Worm (Caenorhabditis elegans): ENCODE data around the gene cpr-1.

The cpr-1 gene

DNA sequence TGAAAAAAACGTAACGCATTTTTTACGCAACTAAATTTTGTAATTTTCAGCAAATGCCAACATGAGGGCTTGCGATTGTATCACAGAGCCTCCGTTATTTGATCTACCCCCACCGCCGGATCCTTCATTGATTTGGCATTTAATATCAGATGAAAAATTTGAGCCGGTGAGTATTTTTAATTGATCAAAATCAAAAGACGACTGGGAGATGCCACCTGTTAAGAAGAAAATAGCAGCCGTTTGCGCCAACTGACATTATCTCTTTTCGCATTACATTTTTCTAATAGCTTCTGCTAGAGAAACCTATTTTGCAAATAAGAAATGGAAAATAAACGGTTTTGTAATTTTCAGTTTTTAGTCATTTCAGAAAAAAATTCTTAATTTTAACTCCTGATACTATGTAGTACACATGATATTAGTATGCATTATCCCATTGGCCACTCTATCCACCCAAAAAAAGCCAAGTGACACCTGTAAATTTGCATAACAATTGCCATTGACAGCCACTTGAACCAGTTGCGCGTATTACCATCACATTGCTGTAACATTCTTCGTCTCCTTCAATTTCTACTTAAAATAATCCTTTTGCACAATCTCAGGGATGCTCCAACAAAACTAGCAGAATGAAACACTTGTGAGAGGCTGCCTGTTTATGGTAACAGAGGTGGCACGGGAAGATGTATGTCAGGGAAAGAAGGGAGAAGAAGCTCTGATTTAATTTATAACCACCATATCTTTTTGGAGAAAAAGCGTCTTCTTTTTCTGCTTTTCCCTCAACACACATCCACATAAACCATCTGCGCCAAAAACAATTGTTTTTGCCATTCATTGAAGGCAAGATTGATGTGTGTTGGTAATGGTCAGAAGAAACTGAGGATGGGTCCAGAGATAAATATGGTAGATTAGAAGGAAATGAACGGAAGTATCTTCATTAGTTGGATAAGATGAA, 16.7 kb upstream of the cpr-1 start, which contains the start of gene F58H1.5:
Gene F58H1.5 (plus strand): TSS at position 51 of the 949 bp plus-strand sequence.
- TF ChIP-seq nhr-6 (tag; optimal IDR thresholded peaks at IDR 0.05) = no peak
- TF ChIP-seq snpc-4 (tag; optimal IDR thresholded peaks at IDR 0.05) = no peak
- TF ChIP-seq mab-5 (tag; optimal IDR thresholded peaks at IDR 0.05) = peak; percentile 72
- TF ChIP-seq gmeb-1 (tag; optimal IDR thresholded peaks at IDR 0.05) = no peak
- TF ChIP-seq ZK546.5 (tag; optimal IDR thresholded peaks at IDR 0.05) = no peak

DNA sequence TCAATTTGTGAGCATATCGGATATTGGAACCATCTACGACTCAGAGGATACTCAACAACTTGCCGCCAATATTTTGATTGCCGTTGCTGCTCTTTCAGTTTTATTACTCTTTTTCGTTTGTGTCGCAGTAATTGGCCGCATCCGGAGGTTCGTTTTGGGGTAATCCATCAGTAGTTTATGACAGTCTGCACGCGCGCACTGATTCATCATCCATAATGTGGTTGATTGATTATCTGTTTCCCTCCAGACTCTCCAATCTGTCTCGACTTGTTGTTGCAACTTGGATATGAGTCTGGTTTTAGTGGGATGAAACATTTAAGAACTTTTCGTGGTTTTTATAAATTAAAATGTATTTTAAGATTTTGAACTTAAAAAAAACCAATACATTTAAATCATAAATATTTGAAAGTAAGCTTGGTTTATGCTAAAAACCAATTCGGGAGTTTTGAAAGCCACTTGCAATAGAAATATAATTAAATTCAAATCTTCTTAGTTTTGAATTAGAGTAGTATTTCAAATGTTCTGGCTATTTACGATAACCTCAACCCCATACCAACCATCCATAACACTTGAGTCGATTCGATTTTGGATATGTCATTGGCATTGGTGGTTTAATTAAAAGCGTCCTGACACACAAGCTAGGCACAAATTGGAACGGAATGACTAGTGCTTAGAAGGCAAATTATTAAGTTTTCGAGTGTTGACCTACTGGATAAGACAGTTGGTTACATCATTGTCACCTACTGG, 15.1 kb upstream of the cpr-1 start:
- TF ChIP-seq mab-5 (tag; optimal IDR thresholded peaks at IDR 0.05) (no peak), peb-1 (tag; optimal IDR thresholded peaks at IDR 0.05) (no peak), lin-39 (tag; optimal IDR thresholded peaks at IDR 0.05) (no peak), nhr-10 (tag; optimal IDR thresholded peaks at IDR 0.05) (no peak), R02D3.7 (tag; optimal IDR thresholded peaks at IDR 0.05) (no peak), dmd-4 (tag; optimal IDR thresholded peaks at IDR 0.05) (no peak), nhr-6 (tag; optimal IDR thresholded peaks at IDR 0.05) (no peak), sma-3 (GFP tag; optimal IDR thresholded peaks at IDR 0.05) (no peak), gmeb-1 (tag; optimal IDR thresholded peaks at IDR 0.05) (no peak), unc-55 (GFP tag; optimal IDR thresholded peaks at IDR 0.05) (no peak), mdl-1 (tag; optimal IDR thresholded peaks at IDR 0.05) (no peak), C34F6.9 (tag; optimal IDR thresholded peaks at IDR 0.05) (no peak)

- TF ChIP-seq peb-1 (tag; optimal IDR thresholded peaks at IDR 0.05) = no peak
- no peak for TF ChIP-seq Y55F3AM.14 (GFP tag; optimal IDR thresholded peaks at IDR 0.05)
- TF ChIP-seq elt-3 (tag; optimal IDR thresholded peaks at IDR 0.05) = no peak
- TF ChIP-seq sma-3 (GFP tag; optimal IDR thresholded peaks at IDR 0.05) = no peak
- no peak for TF ChIP-seq nhr-11 (tag; optimal IDR thresholded peaks at IDR 0.05)
- no peak for TF ChIP-seq lin-13 (GFP tag; optimal IDR thresholded peaks at IDR 0.05)
- no peak for TF ChIP-seq lsy-2 (tag; optimal IDR thresholded peaks at IDR 0.05)
- TF ChIP-seq R02D3.7 (tag; optimal IDR thresholded peaks at IDR 0.05) = no peak
- TF ChIP-seq unc-39 (tag; optimal IDR thresholded peaks at IDR 0.05) = no peak
- no peak for TF ChIP-seq lin-39 (tag; optimal IDR thresholded peaks at IDR 0.05)
- TF ChIP-seq mab-5 (tag; optimal IDR thresholded peaks at IDR 0.05) = no peak
- no peak for TF ChIP-seq ceh-82 (tag; optimal IDR thresholded peaks at IDR 0.05)
- TF ChIP-seq ama-1 (optimal IDR thresholded peaks at IDR 0.05) = no peak
- no peak for TF ChIP-seq ztf-1 (GFP tag; conservative IDR thresholded peaks at IDR 0.05)
Measured at ce11 chrV:11960831-11961190, 14.5 kb upstream of the cpr-1 start.

DNA sequence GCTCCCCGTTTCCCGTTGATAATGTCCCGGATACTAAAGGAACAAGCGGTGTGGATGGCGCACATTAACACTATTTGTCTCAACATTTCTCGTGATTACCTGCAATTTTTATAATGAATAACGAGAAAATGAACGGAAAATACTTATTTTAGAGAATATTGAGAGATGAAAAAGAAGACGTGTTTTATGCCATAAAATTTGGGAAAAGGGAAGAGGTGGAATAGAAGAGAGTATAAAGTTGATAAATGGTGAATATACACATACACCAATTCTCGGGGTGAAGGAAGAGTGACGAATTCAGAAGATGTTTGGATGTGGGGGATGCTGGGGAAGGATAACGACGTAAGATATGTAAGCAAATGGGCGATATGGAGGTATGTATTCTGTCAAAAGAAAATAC, 10.6 kb upstream of the cpr-1 start, which contains the start of gene F58H1.7:
Gene F58H1.7 (minus strand): TSS at position 101 of the 400 bp plus-strand sequence.
- TF ChIP-seq aly-2 (tag; optimal IDR thresholded peaks at IDR 0.05) (no peak), lin-39 (tag; optimal IDR thresholded peaks at IDR 0.05) (no peak), blmp-1 (tag; optimal IDR thresholded peaks at IDR 0.05; ENCODE audit: insufficient read depth) (no peak), lin-11 (tag; optimal IDR thresholded peaks at IDR 0.05) (no peak)

DNA sequence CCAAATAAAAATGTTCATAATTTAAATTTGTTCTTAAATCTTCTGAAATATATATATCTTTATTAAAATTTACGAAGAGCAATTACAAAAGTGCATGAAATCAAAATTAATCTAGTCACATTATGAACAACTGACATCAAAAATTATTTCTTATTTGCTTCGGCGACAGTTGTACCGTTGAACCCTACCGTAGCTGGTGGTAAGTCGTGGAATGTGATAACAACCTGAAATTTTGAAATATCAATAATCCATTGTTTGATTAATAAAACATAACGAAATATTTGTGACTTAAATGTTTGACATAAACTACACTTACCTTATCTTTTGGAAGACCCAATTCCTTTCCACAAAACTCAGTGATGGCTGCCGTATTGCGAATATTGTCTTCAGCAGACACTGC, 1.4 kb downstream of the cpr-1 start:
- no peak for TF ChIP-seq peb-1 (tag; optimal IDR thresholded peaks at IDR 0.05)
- peak; percentile 43 for TF ChIP-seq fos-1 (tag; optimal IDR thresholded peaks at IDR 0.05)
- no peak for TF ChIP-seq ztf-11 (tag; optimal IDR thresholded peaks at IDR 0.05)
- peak; percentile 6 for TF ChIP-seq sma-9 (GFP tag; optimal IDR thresholded peaks at IDR 0.05)
- TF ChIP-seq sma-9 (tag; optimal IDR thresholded peaks at IDR 0.05) = no peak
- peak; percentile 31 for TF ChIP-seq crh-2 (tag; optimal IDR thresholded peaks at IDR 0.05)
- TF ChIP-seq mab-5 (tag; optimal IDR thresholded peaks at IDR 0.05) = no peak
- no peak for TF ChIP-seq F13H6.1 (tag; optimal IDR thresholded peaks at IDR 0.05)
- TF ChIP-seq C34F6.9 (tag; optimal IDR thresholded peaks at IDR 0.05) = no peak
